Fruit fly (Drosophila melanogaster) whole organism, prepupa: ENCODE data around the gene CG31538.

Experiments
- CG4318 ChIP-seq: fragments of 200-800 bp; sonication (Bioruptor generic); optimal IDR thresholded peaks from 3 replicates; lab custom pipeline; 2017; ENCODE audit warnings: missing biosample characterization, mild to moderate bottlenecking, missing genetic modification characterization
- Ets96B ChIP-seq: fragments of 200-800 bp; optimal IDR thresholded peaks from 2 replicates; lab custom pipeline; 2019; ENCODE audit warnings: missing biosample characterization, mild to moderate bottlenecking, missing genetic modification characterization, moderate library complexity
- Smox ChIP-seq: fragments of 200-800 bp; sonication (Bioruptor generic); optimal IDR thresholded peaks from 3 replicates; lab custom pipeline; 2016; ENCODE audit warnings: missing biosample characterization, missing genetic modification characterization
- Sox102F ChIP-seq: fragments of 200-800 bp; sonication (Bioruptor generic); optimal IDR thresholded peaks from 2 replicates; lab custom pipeline; 2016; ENCODE audit warnings: missing biosample characterization, mild to moderate bottlenecking, missing genetic modification characterization

- TF ChIP-seq CG4318 (GFP tag; lab: Kevin White, UChicago) (peak; percentile 12), Sox102F (peak; percentile 55), Smox (GFP tag; lab: Kevin White, UChicago) (peak; percentile 44), Ets96B (tag; lab: Kevin White, UChicago) (peak; percentile 53)
These were observed 13.2 kb downstream of the CG31538 start for dm6 chr3R:5264251-5265098.
